Worm (Caenorhabditis elegans) whole organism, L1 larva: ENCODE results near the gene str-37.

Experiments used
- ama-1 ChIP-seq: fragments of 150-350 bp; optimal IDR thresholded peaks from 2 replicates; lab custom pipeline; 2014
- lin-15B ChIP-seq: fragments of 150-350 bp; sonication (generic microtip); optimal IDR thresholded peaks from 3 replicates; lab custom pipeline; 2014; ENCODE audit warnings: missing biosample characterization, missing genetic modification characterization
- mdl-1 ChIP-seq, 2 experiments: fragments of 150-350 bp; optimal IDR thresholded peaks; 2 replicates each; lab custom pipeline; 2014 to 2017; ENCODE audit warnings: missing biosample characterization in 2 of 2, missing genetic modification characterization in 2 of 2, inconsistent platforms in 1 of 2
- nhr-28 ChIP-seq: fragments of 150-350 bp; optimal IDR thresholded peaks from 2 replicates; lab custom pipeline; 2014; ENCODE audit warnings: missing biosample characterization, missing genetic modification characterization
- rnt-1 ChIP-seq: sonication (generic microtip); optimal IDR thresholded peaks from 2 replicates; lab custom pipeline; 2016; ENCODE audit warnings: mild to moderate bottlenecking, missing genetic modification characterization, moderate library complexity, missing compliant biosample characterization
- zag-1 ChIP-seq: fragments of 150-350 bp; optimal IDR thresholded peaks from 2 replicates; lab custom pipeline; 2014; ENCODE audit warnings: missing biosample characterization, missing genetic modification characterization

- TF ChIP-seq rnt-1 = peak; percentile 85
- no peak for TF ChIP-seq mdl-1 (tag; optimal IDR thresholded peaks at IDR 0.05; lab: Kevin White, UChicago)
- no peak for TF ChIP-seq lin-15B (tag; lab: Kevin White, UChicago)
- TF ChIP-seq nhr-28 = no peak
- no peak for TF ChIP-seq zag-1 (tag; lab: Kevin White, UChicago)
- no peak for TF ChIP-seq ama-1
Observed at ce11 chrV:13345867-13346328, 18.3 kb downstream of the str-37 start, which contains the start of gene twk-43.
